Worm (Caenorhabditis elegans) whole organism, early embryonic: ENCODE measurements around the gene col-110.

Source experiments
- B0310.2 ChIP-seq: sonication (generic microtip); optimal IDR thresholded peaks from 2 replicates; lab custom pipeline; 2016; ENCODE audit warnings: mild to moderate bottlenecking, missing genetic modification characterization, missing compliant biosample characterization
- F13C5.2 ChIP-seq: sonication (generic microtip); optimal IDR thresholded peaks from 2 replicates; lab custom pipeline; 2017; ENCODE audit warnings: mild to moderate bottlenecking, missing genetic modification characterization, inconsistent platforms, missing compliant biosample characterization
- aly-1 ChIP-seq: sonication (generic microtip); optimal IDR thresholded peaks from 2 replicates; lab custom pipeline; 2016; ENCODE audit warnings: missing genetic modification characterization, missing compliant biosample characterization
- ama-1 ChIP-seq: fragments of 150-350 bp; optimal IDR thresholded peaks from 2 replicates; lab custom pipeline; 2014
- ceh-13 ChIP-seq: fragments of 200-800 bp; sonication (Bioruptor generic); optimal IDR thresholded peaks from 2 replicates; lab custom pipeline; 2018; ENCODE audit warnings: mild to moderate bottlenecking, missing genetic modification characterization, missing compliant biosample characterization
- ceh-36 ChIP-seq: sonication (generic microtip); optimal IDR thresholded peaks from 2 replicates; lab custom pipeline; 2016; ENCODE audit warnings: missing genetic modification characterization, inconsistent platforms, missing compliant biosample characterization
- ets-7 ChIP-seq: sonication (generic microtip); optimal IDR thresholded peaks from 2 replicates; lab custom pipeline; 2016; ENCODE audit warnings: missing genotype, missing genetic modification characterization, missing compliant biosample characterization
- flt-1 ChIP-seq: fragments of 200-800 bp; sonication (Bioruptor generic); IDR thresholded peaks from 2 replicates; pipeline ENCODE4 v1.3.6; 2022; ENCODE audit warnings: missing genetic modification characterization, missing compliant biosample characterization
- hmbx-1 ChIP-seq: sonication (generic microtip); optimal IDR thresholded peaks from 2 replicates; lab custom pipeline; 2016; ENCODE audit warnings: mild to moderate bottlenecking, missing genetic modification characterization, missing compliant biosample characterization
- hmg-4 ChIP-seq: fragments of 200-800 bp; sonication (Bioruptor generic); optimal IDR thresholded peaks from 2 replicates; lab custom pipeline; 2018; ENCODE audit warnings: mild to moderate bottlenecking, missing genetic modification characterization, missing compliant biosample characterization
- hnd-1 ChIP-seq: sonication (generic microtip); optimal IDR thresholded peaks from 2 replicates; lab custom pipeline; 2016; ENCODE audit warnings: missing genetic modification characterization, missing compliant biosample characterization
- pes-1 ChIP-seq: fragments of 200-800 bp; sonication (Bioruptor generic); IDR thresholded peaks from 2 replicates; pipeline ENCODE4 v1.3.6; 2022; ENCODE audit warnings: missing genetic modification reagents, missing genetic modification characterization, missing compliant biosample characterization
- scrt-1 ChIP-seq: fragments of 200-800 bp; sonication (Bioruptor generic); IDR thresholded peaks from 2 replicates; pipeline ENCODE4 v1.3.6; 2022; ENCODE audit warnings: missing genetic modification characterization, missing compliant biosample characterization
- sea-1 ChIP-seq: fragments of 200-800 bp; sonication (Bioruptor generic); conservative IDR thresholded peaks from 2 replicates; pipeline ENCODE4 v1.3.6; 2022; ENCODE audit warnings: missing genetic modification characterization, missing compliant biosample characterization
- tbx-11 ChIP-seq: fragments of 200-800 bp; sonication (Bioruptor generic); IDR thresholded peaks from 2 replicates; pipeline ENCODE4 v1.3.6; 2022; ENCODE audit warnings: missing genetic modification characterization, missing compliant biosample characterization
- tbx-37 ChIP-seq: fragments of 200-800 bp; sonication (Bioruptor generic); conservative IDR thresholded peaks from 2 replicates; pipeline ENCODE4 v1.3.6; 2022; ENCODE audit warnings: missing genetic modification reagents, missing genetic modification characterization, missing compliant biosample characterization
- tra-4 ChIP-seq: sonication (generic microtip); optimal IDR thresholded peaks from 2 replicates; lab custom pipeline; 2017; ENCODE audit warnings: missing genetic modification characterization, missing compliant biosample characterization

col-110 gene

ce11 chrIV:4609568-4609967 is at the start of gene col-110:
Gene col-110 (minus strand): TSS chrIV:4609668.
- TF ChIP-seq F13C5.2 (tag; lab: Kevin White, UChicago) (no peak), sea-1 (GFP tag; lab: Robert Waterston, UW) (no peak), B0310.2 (tag; lab: Kevin White, UChicago) (no peak), hmbx-1 (tag; lab: Kevin White, UChicago) (no peak), ama-1 (lab: Kevin White, UChicago) (no peak), hnd-1 (tag; lab: Kevin White, UChicago) (no peak), pes-1 (GFP tag; lab: Robert Waterston, UW) (no peak), tbx-37 (no peak), aly-1 (tag; lab: Kevin White, UChicago) (no peak), ceh-36 (tag; lab: Kevin White, UChicago) (no peak), flt-1 (GFP tag; lab: Robert Waterston, UW) (no peak), ets-7 (tag; lab: Kevin White, UChicago) (no peak), ceh-13 (GFP tag; lab: Kevin White, UChicago) (no peak), tbx-11 (GFP tag; lab: Robert Waterston, UW) (no peak), tra-4 (tag; lab: Kevin White, UChicago) (no peak), hmg-4 (GFP tag; lab: Kevin White, UChicago) (no peak), scrt-1 (GFP tag; lab: Robert Waterston, UW) (no peak)

- TF ChIP-seq aly-1 (tag; lab: Kevin White, UChicago) (no peak), pes-1 (GFP tag; lab: Robert Waterston, UW) (no peak), B0310.2 (tag; lab: Kevin White, UChicago) (no peak), tbx-11 (GFP tag; lab: Robert Waterston, UW) (no peak), ets-7 (tag; lab: Kevin White, UChicago) (no peak), scrt-1 (GFP tag; lab: Robert Waterston, UW) (no peak)
Measured at ce11 chrIV:4657874-4658273, 48.4 kb upstream of the col-110 start, which contains the start of gene col-111. Gene col-111 (minus strand): TSS chrIV:4657974.

DNA sequence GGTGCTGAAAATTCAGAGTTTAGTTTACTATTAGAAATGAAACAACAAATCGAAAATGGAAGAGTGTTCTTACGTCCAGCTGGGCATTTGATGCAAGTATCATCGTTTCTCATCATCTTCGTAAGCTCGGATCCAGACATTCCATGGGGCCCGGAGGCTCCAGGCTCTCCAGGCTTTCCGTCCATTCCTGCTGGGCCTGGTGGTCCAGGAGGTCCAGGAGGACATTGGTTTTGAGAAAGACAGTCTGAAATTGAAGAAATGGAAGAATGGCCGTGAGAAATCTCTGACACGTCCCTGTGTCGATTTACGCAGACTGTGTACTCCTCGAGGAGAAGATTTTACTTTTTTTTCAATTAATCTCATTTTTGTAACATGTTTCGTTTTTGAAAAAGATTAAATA is 46.9 kb upstream of the col-110 start:
- TF ChIP-seq ceh-13 (GFP tag; lab: Kevin White, UChicago): no peak
- TF ChIP-seq F13C5.2 (tag; lab: Kevin White, UChicago): no peak
- TF ChIP-seq tbx-37: no peak
- TF ChIP-seq tra-4 (tag; lab: Kevin White, UChicago): no peak
- no peak for TF ChIP-seq hmbx-1 (tag; lab: Kevin White, UChicago)
- no peak for TF ChIP-seq ama-1 (lab: Kevin White, UChicago)
- no peak for TF ChIP-seq scrt-1 (GFP tag; lab: Robert Waterston, UW)
- no peak for TF ChIP-seq hmg-4 (GFP tag; lab: Kevin White, UChicago)
- no peak for TF ChIP-seq aly-1 (tag; lab: Kevin White, UChicago)
- TF ChIP-seq pes-1 (GFP tag; lab: Robert Waterston, UW): no peak
- no peak for TF ChIP-seq flt-1 (GFP tag; lab: Robert Waterston, UW)
- TF ChIP-seq hnd-1 (tag; lab: Kevin White, UChicago): no peak
- no peak for TF ChIP-seq sea-1 (GFP tag; lab: Robert Waterston, UW)
- no peak for TF ChIP-seq ets-7 (tag; lab: Kevin White, UChicago)
- TF ChIP-seq B0310.2 (tag; lab: Kevin White, UChicago): no peak
- no peak for TF ChIP-seq tbx-11 (GFP tag; lab: Robert Waterston, UW)

ce11 chrIV:4655979-4656378 is 46.5 kb upstream of the col-110 start:
- TF ChIP-seq B0310.2 (tag; lab: Kevin White, UChicago) (no peak), ceh-13 (GFP tag; lab: Kevin White, UChicago) (no peak), tra-4 (tag; lab: Kevin White, UChicago) (no peak), ama-1 (lab: Kevin White, UChicago) (no peak), hmbx-1 (tag; lab: Kevin White, UChicago) (no peak)

ce11 chrIV:4653708-4654107 is 44.2 kb upstream of the col-110 start:
- no peak for TF ChIP-seq aly-1 (tag; lab: Kevin White, UChicago)
- TF ChIP-seq flt-1 (GFP tag; lab: Robert Waterston, UW): no peak
- no peak for TF ChIP-seq ama-1 (lab: Kevin White, UChicago)

ce11 chrIV:4652962-4653361 is 43.5 kb upstream of the col-110 start, which contains the start of gene psr-1:
Gene psr-1 (plus strand): TSS chrIV:4653262.
- no peak for TF ChIP-seq pes-1 (GFP tag; lab: Robert Waterston, UW)
- TF ChIP-seq sea-1 (GFP tag; lab: Robert Waterston, UW): no peak
- no peak for TF ChIP-seq ets-7 (tag; lab: Kevin White, UChicago)
- TF ChIP-seq hmbx-1 (tag; lab: Kevin White, UChicago): no peak
- TF ChIP-seq scrt-1 (GFP tag; lab: Robert Waterston, UW): no peak
- no peak for TF ChIP-seq ceh-13 (GFP tag; lab: Kevin White, UChicago)

DNA sequence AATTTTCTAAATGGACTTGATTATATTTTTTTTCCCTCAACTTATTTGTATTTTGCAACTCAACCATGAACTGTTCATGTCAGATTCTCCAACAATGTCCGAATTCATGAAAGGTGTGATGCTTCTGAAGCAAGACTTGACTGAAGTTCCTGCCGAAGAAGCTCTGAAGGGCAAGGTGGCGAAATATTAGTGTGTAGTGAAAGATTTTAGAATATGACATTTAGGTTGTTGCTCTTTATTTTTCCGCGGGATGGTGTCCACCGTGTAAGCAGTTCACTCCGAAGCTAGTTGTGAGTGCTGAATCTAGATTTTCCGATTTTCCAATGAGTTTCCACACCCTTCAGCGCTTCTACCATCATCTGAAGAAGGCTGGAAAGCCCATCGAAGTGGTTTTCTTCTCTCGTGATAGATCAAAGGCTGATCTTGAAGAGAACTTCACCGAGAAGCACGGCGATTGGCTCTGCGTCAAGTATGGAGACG is 42.9 kb upstream of the col-110 start, which contains the start of gene F29B9.5:
F29B9.5 (plus strand) TSS at position 51 of the 480 bp plus-strand sequence.
- TF ChIP-seq tra-4 (tag; lab: Kevin White, UChicago) (no peak), ets-7 (tag; lab: Kevin White, UChicago) (no peak), scrt-1 (GFP tag; lab: Robert Waterston, UW) (no peak), pes-1 (GFP tag; lab: Robert Waterston, UW) (no peak), ama-1 (lab: Kevin White, UChicago) (no peak)

DNA sequence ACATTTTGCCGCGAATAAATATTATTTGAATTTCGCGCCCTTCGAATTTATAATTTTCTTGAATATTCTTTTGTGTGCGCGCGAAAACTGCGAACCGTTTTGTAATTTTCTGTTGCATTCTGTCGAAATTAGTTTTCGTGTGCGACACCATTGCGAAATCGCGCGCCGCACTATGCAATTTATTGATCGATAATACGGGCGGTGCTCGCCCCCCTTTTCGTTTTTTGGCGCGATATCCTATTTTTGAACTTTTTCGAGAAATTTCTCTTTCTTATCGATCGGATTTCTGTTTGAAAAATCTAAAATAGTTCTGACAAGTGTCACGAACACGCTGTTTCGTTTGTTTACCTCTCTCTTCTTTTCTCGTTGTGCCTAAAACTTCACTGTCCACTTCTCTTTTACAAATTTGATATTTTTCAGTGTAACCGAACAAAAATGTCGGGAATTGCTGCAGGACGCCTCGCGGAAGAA is 41.2 kb upstream of the col-110 start, which contains the start of gene ubc-9:
ubc-9 (plus strand) TSS at position 421 of the 471 bp plus-strand sequence.
- TF ChIP-seq hmg-4 (GFP tag; lab: Kevin White, UChicago) (no peak), B0310.2 (tag; lab: Kevin White, UChicago) (no peak), ama-1 (lab: Kevin White, UChicago) (no peak), tra-4 (tag; lab: Kevin White, UChicago) (no peak), tbx-11 (GFP tag; lab: Robert Waterston, UW) (no peak), pes-1 (GFP tag; lab: Robert Waterston, UW) (peak; percentile 65; the same call in 1 of the 2 replicates), F13C5.2 (tag; lab: Kevin White, UChicago) (peak; percentile 53), tbx-37 (no peak), scrt-1 (GFP tag; lab: Robert Waterston, UW) (no peak), flt-1 (GFP tag; lab: Robert Waterston, UW) (no peak), sea-1 (GFP tag; lab: Robert Waterston, UW) (0 out of 2 replicates have a peak, but pooled peaks have one; percentile 58), aly-1 (tag; lab: Kevin White, UChicago) (no peak), ceh-13 (GFP tag; lab: Kevin White, UChicago) (no peak), ceh-36 (tag; lab: Kevin White, UChicago) (peak; percentile 6), ets-7 (tag; lab: Kevin White, UChicago) (no peak)
